Worm (Caenorhabditis elegans): ENCODE results near the gene F32D8.8.

The F32D8.8 gene

ce11 chrV:10951655-10952278, 49.2 kb upstream of the F32D8.8 start, which contains the start of gene F17C11.4 (continued):
- TF ChIP-seq nhr-19 (GFP tag; conservative IDR thresholded peaks at IDR 0.05) = peak; percentile 96
- TF ChIP-seq grh-1 (GFP tag; IDR thresholded peaks at IDR 0.05) = no peak
- no peak for TF ChIP-seq nhr-84 (tag; optimal IDR thresholded peaks at IDR 0.05)
- TF ChIP-seq vab-15 (tag; optimal IDR thresholded peaks at IDR 0.05) = peak; percentile 98
- TF ChIP-seq tbx-2 (tag; optimal IDR thresholded peaks at IDR 0.05) = peak; percentile 88
- no peak for TF ChIP-seq efl-3 (GFP tag; optimal IDR thresholded peaks at IDR 0.05)
- TF ChIP-seq efl-1 (optimal IDR thresholded peaks at IDR 0.05) = peak; percentile 43 to 51
- peak; percentile 43 to 94 for TF ChIP-seq efl-1 (GFP tag; optimal IDR thresholded peaks at IDR 0.05 in 1 of 2)
- peak; percentile 12; the same call in 1 of the 2 replicates for TF ChIP-seq isw-1 (GFP tag; IDR thresholded peaks at IDR 0.05)
- TF ChIP-seq ztf-11 (tag; optimal IDR thresholded peaks at IDR 0.05) = no peak
- TF ChIP-seq hlh-17 (GFP tag; optimal IDR thresholded peaks at IDR 0.05; ENCODE audit: borderline replicate concordance) = no peak
- no peak for TF ChIP-seq unc-62 (GFP tag; optimal IDR thresholded peaks at IDR 0.05)
- peak; percentile 93 for TF ChIP-seq blmp-1 (tag; optimal IDR thresholded peaks at IDR 0.05)
- no peak for TF ChIP-seq F16B12.6 (tag; optimal IDR thresholded peaks at IDR 0.05)
- peak; percentile 98 for TF ChIP-seq unc-130 (tag; optimal IDR thresholded peaks at IDR 0.05)
- TF ChIP-seq nhr-77 (tag; optimal IDR thresholded peaks at IDR 0.05) = peak; percentile 2
- peak; percentile 67 for TF ChIP-seq dsc-1 (tag; optimal IDR thresholded peaks at IDR 0.05)
- TF ChIP-seq C04F5.9 (tag; optimal IDR thresholded peaks at IDR 0.05) = peak; percentile 25
- peak; percentile 35 for TF ChIP-seq fkh-10 (GFP tag; optimal IDR thresholded peaks at IDR 0.05)
- TF ChIP-seq unc-30 (tag; optimal IDR thresholded peaks at IDR 0.05) = no peak
- TF ChIP-seq lin-15B (tag; optimal IDR thresholded peaks at IDR 0.05) = no peak
- peak; percentile 61 for TF ChIP-seq egl-13 (tag; optimal IDR thresholded peaks at IDR 0.05)
- TF ChIP-seq unc-98 (GFP tag; IDR thresholded peaks at IDR 0.05) = peak; percentile 57; the same call in 1 of the 2 replicates
- TF ChIP-seq nhr-20 (tag; optimal IDR thresholded peaks at IDR 0.05) = peak; percentile 97
- peak; percentile 52 for TF ChIP-seq ama-1 (optimal IDR thresholded peaks at IDR 0.05)
- TF ChIP-seq nhr-11 (tag; optimal IDR thresholded peaks at IDR 0.05) = peak; percentile 42
- peak; percentile 59 to 60 for TF ChIP-seq egl-27 (tag; optimal IDR thresholded peaks at IDR 0.05)
- TF ChIP-seq elt-2 (tag; optimal IDR thresholded peaks at IDR 0.05) = peak; percentile 75
- peak; percentile 69 to 78 for TF ChIP-seq lin-35 (GFP tag; optimal IDR thresholded peaks at IDR 0.05)
- peak; percentile 75 for TF ChIP-seq mep-1 (tag; optimal IDR thresholded peaks at IDR 0.05)
- TF ChIP-seq nhr-237 (tag; optimal IDR thresholded peaks at IDR 0.05) = no peak
- peak; percentile 71 for TF ChIP-seq fkh-8 (tag; optimal IDR thresholded peaks at IDR 0.05)
- TF ChIP-seq snu-23 (GFP tag; optimal IDR thresholded peaks at IDR 0.05) = peak; percentile 95
- TF ChIP-seq pax-3 (tag; optimal IDR thresholded peaks at IDR 0.05) = no peak
- peak; percentile 62 for TF ChIP-seq mef-2 (tag; optimal IDR thresholded peaks at IDR 0.05)
- TF ChIP-seq C16A3.4 (tag; optimal IDR thresholded peaks at IDR 0.05) = peak; percentile 66
- TF ChIP-seq sup-37 (GFP tag; optimal IDR thresholded peaks at IDR 0.05) = no peak

DNA sequence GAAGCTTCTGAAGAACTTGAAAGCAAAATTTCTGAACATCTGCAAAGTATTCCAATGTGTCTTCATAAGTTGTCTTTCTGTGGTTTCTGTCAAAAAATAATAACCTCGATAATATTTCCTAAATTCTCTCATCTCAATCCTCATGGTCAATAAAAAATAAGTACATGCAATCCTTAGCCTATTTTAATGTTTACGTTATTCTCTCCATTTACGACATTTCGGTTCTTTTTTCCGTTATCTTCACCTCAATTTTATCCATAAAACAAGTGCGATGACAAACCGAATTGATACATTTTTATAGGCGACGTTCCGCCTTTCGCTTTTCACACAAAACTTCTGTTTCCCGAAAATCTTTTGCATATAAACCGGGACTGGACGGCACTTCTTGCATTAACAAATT, 46.9 kb upstream of the F32D8.8 start, which contains the start of gene col-153:
TSS of gene col-153 (plus strand) at position 301 of the 400 bp plus-strand sequence.
- no peak for TF ChIP-seq tlp-1 (tag; optimal IDR thresholded peaks at IDR 0.05)
- no peak for TF ChIP-seq lin-13 (GFP tag; optimal IDR thresholded peaks at IDR 0.05)
- no peak for TF ChIP-seq Y116A8C.19 (tag; optimal IDR thresholded peaks at IDR 0.05; ENCODE audit: borderline replicate concordance)
- peak; percentile 86 for TF ChIP-seq blmp-1 (tag; optimal IDR thresholded peaks at IDR 0.05)
- no peak for TF ChIP-seq lir-3 (tag; optimal IDR thresholded peaks at IDR 0.05; ENCODE audit: poor library complexity)

ce11 chrV:10947930-10948329, 45.3 kb upstream of the F32D8.8 start, which contains the start of gene F17C11.2:
Gene F17C11.2 (plus strand): TSS chrV:10948230.
- no peak for TF ChIP-seq efl-1 (optimal IDR thresholded peaks at IDR 0.05)
- peak in 1 of 2 experiments; percentile 3 for TF ChIP-seq efl-1 (GFP tag; optimal IDR thresholded peaks at IDR 0.05 in 1 of 2)
- no peak for TF ChIP-seq mef-2 (tag; optimal IDR thresholded peaks at IDR 0.05)
